Worm (Caenorhabditis elegans): ENCODE results near the gene T03F6.6.

- no peak for TF ChIP-seq dao-5 (tag; optimal IDR thresholded peaks at IDR 0.05)
- no peak for TF ChIP-seq him-1 (tag; optimal IDR thresholded peaks at IDR 0.05)
- TF ChIP-seq W03F9.2 (tag; optimal IDR thresholded peaks at IDR 0.05) = no peak
Measured at ce11 chrIII:13350964-13351363, 29.1 kb downstream of the T03F6.6 start.

All from whole organism, L4/young adult.